Worm (Caenorhabditis elegans) whole organism, L1 larva: ENCODE results near the gene F16F9.1.

Source experiments
- lin-13 ChIP-seq: fragments of 150-350 bp; optimal IDR thresholded peaks from 2 replicates; lab custom pipeline; 2014; ENCODE audit warnings: missing biosample characterization, missing genetic modification reagents, missing genetic modification characterization
- nhr-20 ChIP-seq: sonication (generic microtip); optimal IDR thresholded peaks from 2 replicates; lab custom pipeline; 2016; ENCODE audit warnings: mild to moderate bottlenecking, missing genetic modification characterization, missing compliant biosample characterization
- pax-3 ChIP-seq: fragments of 200-800 bp; sonication (Bioruptor generic); optimal IDR thresholded peaks from 2 replicates; lab custom pipeline; 2018; ENCODE audit warnings: mild to moderate bottlenecking, missing genetic modification characterization, moderate library complexity, missing compliant biosample characterization
- pqm-1 ChIP-seq: sonication (generic microtip); optimal IDR thresholded peaks from 3 replicates; lab custom pipeline; 2017; ENCODE audit warnings: missing biosample characterization, missing genetic modification characterization

DNA sequence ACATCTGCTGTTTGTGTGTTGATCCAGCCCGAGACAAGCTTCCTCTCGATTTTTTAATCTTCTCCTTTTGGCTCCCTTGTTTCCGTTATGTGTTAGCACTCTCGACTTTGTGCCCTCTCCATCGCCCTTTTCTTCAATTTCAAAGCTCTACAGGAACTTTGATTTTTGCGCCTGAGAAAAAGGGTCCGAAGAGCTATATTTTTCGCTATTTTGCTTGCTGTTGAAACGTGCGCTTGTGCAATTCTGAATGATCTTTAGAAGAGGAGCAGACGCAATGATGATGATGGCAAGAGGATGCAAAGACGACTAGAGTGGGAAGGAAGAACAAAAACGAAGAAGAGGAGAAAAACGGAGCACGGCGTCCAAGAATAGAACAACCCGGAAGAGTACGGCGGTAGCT, 35.5 kb downstream of the F16F9.1 start:
- TF ChIP-seq nhr-20 (tag; lab: Kevin White, UChicago), result no peak
- no peak for TF ChIP-seq pqm-1
- TF ChIP-seq lin-13, result no peak
- TF ChIP-seq pax-3 (tag; lab: Kevin White, UChicago), result no peak
